Worm (Caenorhabditis elegans): ENCODE results near the gene srh-24.

DNA sequence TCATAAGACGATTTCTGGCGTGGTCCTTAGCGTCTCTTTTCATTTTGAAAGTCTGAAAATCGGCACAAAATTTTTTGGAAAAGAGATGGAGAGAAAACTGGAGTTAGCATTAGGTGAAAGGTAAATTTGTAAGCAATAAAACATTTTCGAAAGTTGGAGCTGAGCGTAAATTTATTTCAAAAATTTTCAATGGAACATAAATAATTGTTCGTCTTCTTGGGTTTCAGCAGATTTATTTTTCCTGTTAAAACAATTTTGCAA lies 52.0 kb downstream of the srh-24 start, which contains the start of gene C06B3.6:
- TF ChIP-seq lin-15B (tag; optimal IDR thresholded peaks at IDR 0.05) (no peak), snpc-4 (tag; optimal IDR thresholded peaks at IDR 0.05) (no peak), daf-12 (tag; optimal IDR thresholded peaks at IDR 0.05) (no peak), lsy-2 (tag; optimal IDR thresholded peaks at IDR 0.05) (no peak), nhr-10 (tag; optimal IDR thresholded peaks at IDR 0.05) (no peak), fkh-10 (GFP tag; optimal IDR thresholded peaks at IDR 0.05) (no peak), nhr-11 (tag; optimal IDR thresholded peaks at IDR 0.05) (no peak), pha-4 (GFP tag; IDR thresholded peaks at IDR 0.05) (no peak), pha-4 (tag; optimal IDR thresholded peaks at IDR 0.05) (no peak)
